Fruit fly (Drosophila melanogaster) whole organism, embryonic: ENCODE results near the gene CG12818.

Source experiments
- Asciz ChIP-seq: fragments of 200-800 bp; sonication (Bioruptor generic); optimal IDR thresholded peaks from 2 replicates; lab custom pipeline; 2017; ENCODE audit warnings: missing biosample characterization, mild to moderate bottlenecking, missing genetic modification characterization, missing genetic modification reagents
- CG10366 ChIP-seq: fragments of 200-800 bp; sonication (Bioruptor generic); IDR thresholded peaks from 2 replicates; pipeline ENCODE4 v1.3.6; 2022; ENCODE audit warnings: missing biosample characterization, missing genetic modification characterization
- CG10431 ChIP-seq: fragments of 200-800 bp; sonication (Bioruptor generic); optimal IDR thresholded peaks from 3 replicates; lab custom pipeline; 2018; ENCODE audit warnings: missing biosample characterization, mild to moderate bottlenecking, missing genetic modification characterization
- CG10543 ChIP-seq: fragments of 200-800 bp; sonication (Bioruptor generic); optimal IDR thresholded peaks from 3 replicates; lab custom pipeline; 2017; ENCODE audit warnings: missing biosample characterization, mild to moderate bottlenecking, missing genetic modification characterization, moderate library complexity
- CG10979 ChIP-seq: fragments of 200-800 bp; sonication (Bioruptor generic); optimal IDR thresholded peaks from 2 replicates; lab custom pipeline; 2018; ENCODE audit warnings: missing biosample characterization, mild to moderate bottlenecking, missing genetic modification characterization, moderate library complexity
- CG1233 ChIP-seq: fragments of 200-800 bp; sonication (Bioruptor generic); optimal IDR thresholded peaks from 4 replicates; lab custom pipeline; 2018; ENCODE audit warnings: missing biosample characterization, mild to moderate bottlenecking, missing genetic modification characterization
- CG14710 ChIP-seq: fragments of 200-800 bp; sonication (Bioruptor generic); optimal IDR thresholded peaks from 3 replicates; lab custom pipeline; 2019; ENCODE audit warnings: missing biosample characterization, mild to moderate bottlenecking, missing genetic modification characterization, moderate library complexity
- CG16863 ChIP-seq: fragments of 200-800 bp; sonication (Bioruptor generic); optimal IDR thresholded peaks from 3 replicates; lab custom pipeline; 2016; ENCODE audit warnings: missing biosample characterization, missing genetic modification characterization
- CG2199 ChIP-seq: fragments of 200-800 bp; sonication (Bioruptor generic); IDR thresholded peaks from 3 replicates; pipeline ENCODE4 v1.3.6; 2022; ENCODE audit warnings: missing biosample characterization, missing genetic modification characterization
- CG2202 ChIP-seq: fragments of 200-800 bp; sonication (Bioruptor generic); optimal IDR thresholded peaks from 2 replicates; lab custom pipeline; 2018; ENCODE audit warnings: missing biosample characterization, mild to moderate bottlenecking, missing genetic modification characterization
- CG2712 ChIP-seq: fragments of 200-800 bp; optimal IDR thresholded peaks from 3 replicates; lab custom pipeline; 2019; ENCODE audit warnings: missing biosample characterization, mild to moderate bottlenecking, missing genetic modification characterization, moderate library complexity
- CG3065 ChIP-seq: fragments of 200-800 bp; sonication (Bioruptor generic); optimal IDR thresholded peaks from 2 replicates; lab custom pipeline; 2016; ENCODE audit warnings: missing biosample characterization, missing genetic modification characterization
- CG34376 ChIP-seq: fragments of 200-800 bp; sonication (Bioruptor generic); optimal IDR thresholded peaks from 2 replicates; lab custom pipeline; 2018; ENCODE audit warnings: missing biosample characterization, mild to moderate bottlenecking, missing genetic modification characterization
- CG3847 ChIP-seq: fragments of 200-800 bp; sonication (Bioruptor generic); IDR thresholded peaks from 2 replicates; pipeline ENCODE4 v1.3.6; 2022; ENCODE audit warnings: missing biosample characterization, missing genetic modification characterization
- CG3995 ChIP-seq: fragments of 200-800 bp; sonication (Bioruptor generic); optimal IDR thresholded peaks from 3 replicates; lab custom pipeline; 2016; ENCODE audit warnings: missing biosample characterization, missing genetic modification characterization
- CG4360 ChIP-seq: fragments of 200-800 bp; sonication (Bioruptor generic); IDR thresholded peaks from 2 replicates; pipeline ENCODE4 v1.3.6; 2022; ENCODE audit warnings: missing biosample characterization, missing genetic modification characterization
- CG5953 ChIP-seq: fragments of 200-800 bp; sonication (Bioruptor generic); IDR thresholded peaks from 2 replicates; pipeline ENCODE4 v1.3.6; 2022; ENCODE audit warnings: missing biosample characterization, missing genetic modification characterization
- CG6254 ChIP-seq: fragments of 200-800 bp; sonication (Bioruptor generic); optimal IDR thresholded peaks from 3 replicates; lab custom pipeline; 2017; ENCODE audit warnings: mild to moderate bottlenecking, missing biosample characterization, missing genetic modification reagents, missing genetic modification characterization
- CG7987 ChIP-seq: fragments of 200-800 bp; sonication (Bioruptor generic); optimal IDR thresholded peaks from 2 replicates; lab custom pipeline; 2018; ENCODE audit warnings: missing biosample characterization, mild to moderate bottlenecking, missing genetic modification characterization, moderate library complexity
- CG9437 ChIP-seq: fragments of 200-800 bp; sonication (Bioruptor generic); optimal IDR thresholded peaks from 2 replicates; lab custom pipeline; 2018; ENCODE audit warnings: missing biosample characterization, mild to moderate bottlenecking, missing genetic modification characterization
- CHES-1-like ChIP-seq: fragments of 200-800 bp; sonication (Bioruptor generic); optimal IDR thresholded peaks from 2 replicates; lab custom pipeline; 2016; ENCODE audit warnings: missing biosample characterization, missing genetic modification characterization
- Dfd ChIP-seq, 2 experiments: fragments of >200 bp; optimal IDR thresholded peaks; 2 replicates each; lab custom pipeline; 2017; ENCODE audit warnings: missing biosample characterization in 2 of 2, missing genetic modification characterization in 2 of 2
- H15 ChIP-seq: fragments of 200-800 bp; sonication (Bioruptor generic); IDR thresholded peaks from 3 replicates; pipeline ENCODE4 v1.3.6; 2022; ENCODE audit warnings: missing biosample characterization, missing genetic modification characterization
- H2.0 ChIP-seq: fragments of 200-800 bp; sonication (Bioruptor generic); IDR thresholded peaks from 2 replicates; pipeline ENCODE4 v1.3.6; 2022; ENCODE audit warnings: missing biosample characterization, missing genetic modification characterization
- Hsf ChIP-seq: fragments of 200-800 bp; sonication (Bioruptor generic); optimal IDR thresholded peaks from 3 replicates; lab custom pipeline; 2016; ENCODE audit warnings: missing biosample characterization, missing genetic modification characterization
- Kr ChIP-seq: fragments of 200-800 bp; sonication (Bioruptor generic); optimal IDR thresholded peaks from 2 replicates; lab custom pipeline; 2017; ENCODE audit warnings: missing biosample characterization, mild to moderate bottlenecking, missing genetic modification characterization
- MESR4 ChIP-seq: fragments of 200-800 bp; sonication (Bioruptor generic); optimal IDR thresholded peaks from 2 replicates; lab custom pipeline; 2018; ENCODE audit warnings: missing biosample characterization, mild to moderate bottlenecking, missing genetic modification characterization, moderate library complexity
- Mad ChIP-seq: fragments of 200-800 bp; sonication (Bioruptor generic); optimal IDR thresholded peaks from 2 replicates; lab custom pipeline; 2016; ENCODE audit warnings: missing biosample characterization, missing genetic modification characterization
- Myb ChIP-seq: fragments of 200-800 bp; sonication (Bioruptor generic); optimal IDR thresholded peaks from 2 replicates; lab custom pipeline; 2016; ENCODE audit warnings: missing biosample characterization, missing genetic modification characterization
- TFAM ChIP-seq: fragments of 200-800 bp; sonication (Bioruptor generic); optimal IDR thresholded peaks from 2 replicates; lab custom pipeline; 2017; ENCODE audit warnings: missing biosample characterization, missing genetic modification characterization, inconsistent platforms
- YL-1 ChIP-seq: fragments of 200-800 bp; sonication (Bioruptor generic); optimal IDR thresholded peaks from 3 replicates; lab custom pipeline; 2017; ENCODE audit warnings: missing biosample characterization, mild to moderate bottlenecking, missing genetic modification characterization
- ase ChIP-seq: fragments of 200-800 bp; sonication (Bioruptor generic); IDR thresholded peaks from 3 replicates; pipeline ENCODE4 v1.3.6; 2022; ENCODE audit warnings: missing biosample characterization, missing genetic modification characterization
- cg ChIP-seq: fragments of 200-800 bp; sonication (Bioruptor generic); optimal IDR thresholded peaks from 3 replicates; lab custom pipeline; 2019; ENCODE audit warnings: missing biosample characterization, mild to moderate bottlenecking, missing genetic modification characterization, moderate library complexity
- chm ChIP-seq: fragments of 200-800 bp; sonication (Bioruptor generic); IDR thresholded peaks from 2 replicates; pipeline ENCODE4 v1.3.6; 2022; ENCODE audit warnings: missing biosample characterization, missing genetic modification characterization
- croc ChIP-seq: fragments of 200-800 bp; sonication (Bioruptor generic); conservative IDR thresholded peaks from 3 replicates; pipeline ENCODE4 v1.3.6; 2022; ENCODE audit warnings: missing biosample characterization, missing genetic modification characterization
- dati ChIP-seq: fragments of 200-800 bp; sonication (Bioruptor generic); IDR thresholded peaks from 2 replicates; pipeline ENCODE4 v1.3.6; 2022; ENCODE audit warnings: missing biosample characterization, missing genetic modification characterization
- dpn ChIP-seq, 2 experiments: fragments of 200-800 bp; sonication (Bioruptor generic); optimal IDR thresholded peaks; 3 replicates each; lab custom pipeline; 2016; ENCODE audit warnings: missing biosample characterization in 2 of 2, missing genetic modification characterization in 2 of 2
- gsb-n ChIP-seq: fragments of 200-800 bp; sonication (Bioruptor generic); optimal IDR thresholded peaks from 3 replicates; lab custom pipeline; 2018; ENCODE audit warnings: missing biosample characterization, mild to moderate bottlenecking, missing genetic modification characterization
- jigr1 ChIP-seq: fragments of 200-800 bp; sonication (Bioruptor generic); IDR thresholded peaks from 3 replicates; pipeline ENCODE4 v1.3.6; 2022; ENCODE audit warnings: missing biosample characterization, missing genetic modification characterization
- kni ChIP-seq: fragments of 200-800 bp; sonication (Bioruptor generic); optimal IDR thresholded peaks from 3 replicates; lab custom pipeline; 2017; ENCODE audit warnings: mild to moderate bottlenecking, missing biosample characterization, missing genetic modification reagents, missing genetic modification characterization
- knrl ChIP-seq: fragments of 200-800 bp; sonication (Bioruptor generic); IDR thresholded peaks from 3 replicates; pipeline ENCODE4 v1.3.6; 2022; ENCODE audit warnings: missing biosample characterization, missing genetic modification characterization; ENCODE audit not compliant: partially characterized antibody
- lilli ChIP-seq: fragments of 200-800 bp; sonication (Bioruptor generic); optimal IDR thresholded peaks from 3 replicates; lab custom pipeline; 2016; ENCODE audit warnings: missing biosample characterization, missing genetic modification characterization
- lmd ChIP-seq: fragments of 200-800 bp; sonication (Bioruptor generic); IDR thresholded peaks from 2 replicates; pipeline ENCODE4 v1.3.6; 2022; ENCODE audit warnings: missing biosample characterization, missing genetic modification characterization
- p53 ChIP-seq: fragments of 200-800 bp; sonication (Bioruptor generic); optimal IDR thresholded peaks from 2 replicates; lab custom pipeline; 2016; ENCODE audit warnings: missing biosample characterization, missing genetic modification characterization
- pb ChIP-seq: fragments of 200-800 bp; sonication (Bioruptor generic); optimal IDR thresholded peaks from 3 replicates; lab custom pipeline; 2016; ENCODE audit warnings: missing biosample characterization, missing genetic modification characterization
- row ChIP-seq: fragments of 200-800 bp; sonication (Bioruptor generic); IDR thresholded peaks from 3 replicates; pipeline ENCODE4 v1.3.6; 2022; ENCODE audit warnings: missing biosample characterization, missing genetic modification characterization
- scrt ChIP-seq: fragments of 200-800 bp; sonication (Bioruptor generic); optimal IDR thresholded peaks from 2 replicates; lab custom pipeline; 2018; ENCODE audit warnings: missing biosample characterization, mild to moderate bottlenecking, missing genetic modification characterization, moderate library complexity
- tna ChIP-seq: fragments of 200-800 bp; sonication (Bioruptor generic); IDR thresholded peaks from 2 replicates; pipeline ENCODE4 v1.3.6; 2022; ENCODE audit warnings: missing biosample characterization, missing genetic modification characterization; ENCODE audit not compliant: partially characterized antibody
- unc-4 ChIP-seq: fragments of 200-800 bp; sonication (Bioruptor generic); IDR thresholded peaks from 2 replicates; pipeline ENCODE4 v1.3.6; 2022; ENCODE audit warnings: missing biosample characterization, missing genetic modification characterization; ENCODE audit not compliant: partially characterized antibody
- vvl ChIP-seq: fragments of 200-800 bp; sonication (Bioruptor generic); IDR thresholded peaks from 2 replicates; pipeline ENCODE4 v1.3.6; 2022; ENCODE audit warnings: missing biosample characterization, missing genetic modification characterization

Gene CG12818

dm6 chr3R:10311745-10312088, 19.7 kb upstream of the CG12818 start:
- TF ChIP-seq vvl (GFP tag; lab: Robert Waterston, UW) = no peak
- TF ChIP-seq CG2199 (GFP tag; lab: Robert Waterston, UW) = 0 out of 3 replicates have a peak, but pooled peaks have one; percentile 23
- TF ChIP-seq CG34376 = peak; percentile 58

dm6 chr3R:10332823-10333263, 1.5 kb downstream of the CG12818 start, which contains the start of gene sle:
Gene sle (plus strand): TSS chr3R:10333115.
- TF ChIP-seq dati = no peak
- peak; percentile 44 for TF ChIP-seq CG9437
- TF ChIP-seq knrl (GFP tag; lab: Robert Waterston, UW) = peak; percentile 57; the same call in 2 of the 3 replicates
- peak; percentile 17; the same call in 1 of the 2 replicates for TF ChIP-seq lmd (GFP tag; lab: Robert Waterston, UW)
- no peak for TF ChIP-seq CG4360 (GFP tag; lab: Robert Waterston, UW)
- no peak for TF ChIP-seq H15 (GFP tag; lab: Robert Waterston, UW)
- no peak for TF ChIP-seq cg (GFP tag; lab: Kevin White, UChicago)
- peak; percentile 37 for TF ChIP-seq CG1233
- TF ChIP-seq lilli = peak; percentile 79
- no peak for TF ChIP-seq TFAM
- TF ChIP-seq MESR4 = peak; percentile 61
- TF ChIP-seq p53 (GFP tag; lab: Kevin White, UChicago) = peak; percentile 43
- peak; percentile 65 for TF ChIP-seq CG3847 (GFP tag; lab: Robert Waterston, UW)
- no peak for TF ChIP-seq H2.0
- TF ChIP-seq gsb-n (tag; lab: Kevin White, UChicago) = no peak
- peak; percentile 78 for TF ChIP-seq CHES-1-like (GFP tag; lab: Kevin White, UChicago)
- peak; percentile 26; the same call in 1 of the 3 replicates for TF ChIP-seq row (GFP tag; lab: Robert Waterston, UW)
- TF ChIP-seq ase (GFP tag; lab: Robert Waterston, UW) = no peak
- TF ChIP-seq Myb (GFP tag; lab: Kevin White, UChicago) = peak; percentile 99
- peak; percentile 77 for TF ChIP-seq CG14710 (tag; lab: Kevin White, UChicago)
- peak; percentile 61 for TF ChIP-seq CG2712 (tag; lab: Kevin White, UChicago)
- TF ChIP-seq croc (GFP tag; lab: Robert Waterston, UW) = no peak
- TF ChIP-seq CG16863 (GFP tag; lab: Kevin White, UChicago) = peak; percentile 61
- no peak for TF ChIP-seq Kr
- no peak for TF ChIP-seq Dfd (GFP tag; optimal IDR thresholded peaks at IDR 0.05; lab: Kevin White, UChicago)
- TF ChIP-seq CG2202 (tag; lab: Kevin White, UChicago) = peak; percentile 19
- no peak for TF ChIP-seq jigr1 (GFP tag; lab: Robert Waterston, UW)
- no peak for TF ChIP-seq Asciz (GFP tag; lab: Kevin White, UChicago)
- peak; percentile 67 for TF ChIP-seq Mad
- TF ChIP-seq CG3995 (GFP tag; lab: Kevin White, UChicago) = peak; percentile 93
- TF ChIP-seq tna (GFP tag; lab: Robert Waterston, UW) = no peak
- peak; percentile 62 for TF ChIP-seq Hsf (GFP tag; lab: Kevin White, UChicago)
- peak; percentile 46 for TF ChIP-seq scrt (GFP tag; lab: Kevin White, UChicago)
- TF ChIP-seq CG7987 = no peak
- no peak for TF ChIP-seq CG3065 (GFP tag; lab: Kevin White, UChicago)
- TF ChIP-seq CG10431 = peak; percentile 45
- TF ChIP-seq YL-1 (GFP tag; lab: Kevin White, UChicago) = peak; percentile 89
- peak; percentile 44; the same call in 1 of the 2 replicates for TF ChIP-seq unc-4
- peak; percentile 38 for TF ChIP-seq pb (GFP tag; lab: Kevin White, UChicago)
- TF ChIP-seq kni (GFP tag; lab: Kevin White, UChicago) = no peak
- no peak for TF ChIP-seq CG5953 (GFP tag; lab: Robert Waterston, UW)
- no peak for TF ChIP-seq CG6254 (GFP tag; lab: Kevin White, UChicago)
- TF ChIP-seq CG10366 = no peak
- TF ChIP-seq chm (GFP tag; lab: Robert Waterston, UW) = no peak
- TF ChIP-seq CG10543 = peak; percentile 48
- TF ChIP-seq CG10979 (tag; lab: Kevin White, UChicago) = peak; percentile 28
- peak; percentile 59 to 73 for TF ChIP-seq dpn (GFP tag; optimal IDR thresholded peaks at IDR 0.05; lab: Kevin White, UChicago)
